Fruit fly (Drosophila melanogaster) whole organism, embryonic: ENCODE results near the gene ovm.

Experiments
- Atf6 ChIP-seq: fragments of 200-800 bp; sonication (Bioruptor generic); IDR thresholded peaks from 2 replicates; pipeline ENCODE4 v1.3.6; 2022; ENCODE audit warnings: missing biosample characterization, missing genetic modification characterization
- Bgb ChIP-seq: fragments of 200-800 bp; sonication (Bioruptor generic); IDR thresholded peaks from 2 replicates; pipeline ENCODE4 v1.3.6; 2022; ENCODE audit warnings: missing biosample characterization, missing genetic modification characterization; ENCODE audit not compliant: partially characterized antibody
- CG10654 ChIP-seq: fragments of 200-800 bp; sonication (Bioruptor generic); optimal IDR thresholded peaks from 2 replicates; lab custom pipeline; 2016; ENCODE audit warnings: missing biosample characterization, missing genetic modification characterization
- CG12236 ChIP-seq: fragments of 200-800 bp; sonication (Bioruptor generic); optimal IDR thresholded peaks from 2 replicates; lab custom pipeline; 2016; ENCODE audit warnings: missing biosample characterization, missing genetic modification characterization
- CG12659 ChIP-seq: fragments of 200-800 bp; sonication (Bioruptor generic); optimal IDR thresholded peaks from 3 replicates; lab custom pipeline; 2017; ENCODE audit warnings: mild to moderate bottlenecking, missing biosample characterization, missing genetic modification reagents, missing genetic modification characterization
- CG12744 ChIP-seq: fragments of 200-800 bp; sonication (Bioruptor generic); optimal IDR thresholded peaks from 2 replicates; lab custom pipeline; 2016; ENCODE audit warnings: missing biosample characterization, missing genetic modification characterization
- CG13775 ChIP-seq: fragments of 200-800 bp; sonication (Bioruptor generic); optimal IDR thresholded peaks from 3 replicates; lab custom pipeline; 2017; ENCODE audit warnings: missing biosample characterization, mild to moderate bottlenecking, missing genetic modification characterization
- CG14014 ChIP-seq: fragments of 200-800 bp; sonication (Bioruptor generic); IDR thresholded peaks from 2 replicates; pipeline ENCODE4 v1.3.6; 2022; ENCODE audit warnings: missing biosample characterization, missing genetic modification characterization
- CG14441 ChIP-seq: fragments of 200-800 bp; sonication (Bioruptor generic); IDR thresholded peaks from 2 replicates; pipeline ENCODE4 v1.3.6; 2022; ENCODE audit warnings: missing biosample characterization, missing genetic modification characterization
- CG14965 ChIP-seq: fragments of 200-800 bp; sonication (Bioruptor generic); optimal IDR thresholded peaks from 2 replicates; lab custom pipeline; 2016; ENCODE audit warnings: missing biosample characterization, missing genetic modification characterization, borderline replicate concordance
- CG16815 ChIP-seq: fragments of 200-800 bp; sonication (Bioruptor generic); optimal IDR thresholded peaks from 3 replicates; lab custom pipeline; 2017; ENCODE audit warnings: missing biosample characterization, mild to moderate bottlenecking, missing genetic modification characterization
- CG18262 ChIP-seq: fragments of 200-800 bp; optimal IDR thresholded peaks from 3 replicates; lab custom pipeline; 2019; ENCODE audit warnings: missing biosample characterization, mild to moderate bottlenecking, missing genetic modification characterization, moderate library complexity
- CG18476 ChIP-seq: fragments of 200-800 bp; sonication (Bioruptor generic); optimal IDR thresholded peaks from 2 replicates; lab custom pipeline; 2016; ENCODE audit warnings: missing biosample characterization, mild to moderate bottlenecking, missing genetic modification characterization
- CG31365 ChIP-seq: fragments of 200-800 bp; sonication (Bioruptor generic); optimal IDR thresholded peaks from 2 replicates; lab custom pipeline; 2018; ENCODE audit warnings: missing biosample characterization, mild to moderate bottlenecking, missing genetic modification characterization
- CG32767 ChIP-seq: fragments of 200-800 bp; sonication (Bioruptor generic); IDR thresholded peaks from 2 replicates; pipeline ENCODE4 v1.3.6; 2022; ENCODE audit warnings: missing biosample characterization, missing genetic modification characterization
- CG32772 ChIP-seq: fragments of 200-800 bp; sonication (Bioruptor generic); IDR thresholded peaks from 2 replicates; pipeline ENCODE4 v1.3.6; 2022; ENCODE audit warnings: missing biosample characterization, missing genetic modification characterization
- CG34224 ChIP-seq: fragments of 200-800 bp; sonication (Bioruptor generic); IDR thresholded peaks from 3 replicates; pipeline ENCODE4 v1.3.6; 2022; ENCODE audit warnings: missing biosample characterization, missing genetic modification characterization; ENCODE audit not compliant: partially characterized antibody
- CG42726 ChIP-seq: fragments of 200-800 bp; sonication (Bioruptor generic); IDR thresholded peaks from 2 replicates; pipeline ENCODE4 v1.3.6; 2022; ENCODE audit warnings: missing biosample characterization, missing genetic modification characterization; ENCODE audit not compliant: partially characterized antibody
- CG4360 ChIP-seq: fragments of 200-800 bp; sonication (Bioruptor generic); IDR thresholded peaks from 2 replicates; pipeline ENCODE4 v1.3.6; 2022; ENCODE audit warnings: missing biosample characterization, missing genetic modification characterization
- CG4707 ChIP-seq: fragments of 200-800 bp; sonication (Bioruptor generic); optimal IDR thresholded peaks from 2 replicates; lab custom pipeline; 2018; ENCODE audit warnings: missing biosample characterization, mild to moderate bottlenecking, missing genetic modification characterization, moderate library complexity
- CG6765 ChIP-seq: fragments of 200-800 bp; sonication (Bioruptor generic); optimal IDR thresholded peaks from 3 replicates; lab custom pipeline; 2017; ENCODE audit warnings: missing biosample characterization, mild to moderate bottlenecking, missing genetic modification characterization
- CG6791 ChIP-seq: fragments of 200-800 bp; sonication (Bioruptor generic); IDR thresholded peaks from 3 replicates; pipeline ENCODE4 v1.3.6; 2022; ENCODE audit warnings: missing biosample characterization, missing genetic modification characterization; ENCODE audit not compliant: partially characterized antibody
- CG7357 ChIP-seq: fragments of 200-800 bp; sonication (Bioruptor generic); IDR thresholded peaks from 3 replicates; pipeline ENCODE4 v1.3.6; 2022; ENCODE audit warnings: missing biosample characterization, missing genetic modification characterization
- CG7745 ChIP-seq: fragments of 200-800 bp; sonication (Bioruptor generic); optimal IDR thresholded peaks from 2 replicates; lab custom pipeline; 2018; ENCODE audit warnings: missing biosample characterization, mild to moderate bottlenecking, missing genetic modification characterization, moderate library complexity
- CG9932 ChIP-seq: fragments of 200-800 bp; sonication (Bioruptor generic); IDR thresholded peaks from 2 replicates; pipeline ENCODE4 v1.3.6; 2022; ENCODE audit warnings: missing biosample characterization, missing genetic modification characterization
- Dll ChIP-seq: fragments of 200-800 bp; sonication (Bioruptor generic); IDR thresholded peaks from 4 replicates; pipeline ENCODE4 v1.3.6; 2022; ENCODE audit warnings: missing biosample characterization, missing genetic modification characterization; ENCODE audit not compliant: partially characterized antibody
- Ets97D ChIP-seq: fragments of 200-800 bp; sonication (Bioruptor generic); optimal IDR thresholded peaks from 3 replicates; lab custom pipeline; 2016; ENCODE audit warnings: missing biosample characterization, missing genetic modification characterization
- Fer2 ChIP-seq: fragments of 200-800 bp; sonication (Bioruptor generic); optimal IDR thresholded peaks from 2 replicates; lab custom pipeline; 2018; ENCODE audit warnings: missing biosample characterization, mild to moderate bottlenecking, missing genetic modification characterization, moderate library complexity
- Hsf ChIP-seq: fragments of 200-800 bp; sonication (Bioruptor generic); optimal IDR thresholded peaks from 3 replicates; lab custom pipeline; 2016; ENCODE audit warnings: missing biosample characterization, missing genetic modification characterization
- MBD-R2 ChIP-seq: fragments of 200-800 bp; sonication (Bioruptor generic); IDR thresholded peaks from 2 replicates; pipeline ENCODE4 v1.3.6; 2022; ENCODE audit warnings: missing biosample characterization, missing genetic modification characterization
- Myb ChIP-seq: fragments of 200-800 bp; sonication (Bioruptor generic); optimal IDR thresholded peaks from 2 replicates; lab custom pipeline; 2016; ENCODE audit warnings: missing biosample characterization, missing genetic modification characterization
- Ptx1 ChIP-seq: fragments of 200-800 bp; sonication (Bioruptor generic); IDR thresholded peaks from 2 replicates; pipeline ENCODE4 v1.3.6; 2022; ENCODE audit warnings: missing biosample characterization, missing genetic modification characterization
- Ravus ChIP-seq: fragments of 200-800 bp; sonication (Bioruptor generic); IDR thresholded peaks from 2 replicates; pipeline ENCODE4 v1.3.6; 2022; ENCODE audit warnings: missing biosample characterization, missing genetic modification characterization
- Sox100B ChIP-seq: fragments of 200-800 bp; sonication (Bioruptor generic); optimal IDR thresholded peaks from 3 replicates; lab custom pipeline; 2018; ENCODE audit warnings: missing biosample characterization, mild to moderate bottlenecking, missing genetic modification characterization
- chif ChIP-seq, 2 experiments: fragments of 200-800 bp; sonication (Bioruptor generic); optimal IDR thresholded peaks; 3 replicates each; lab custom pipeline; 2016; ENCODE audit warnings: missing biosample characterization in 2 of 2, missing genetic modification characterization in 2 of 2
- corto ChIP-seq: fragments of 200-800 bp; sonication (Bioruptor generic); optimal IDR thresholded peaks from 2 replicates; lab custom pipeline; 2016; ENCODE audit warnings: missing biosample characterization, mild to moderate bottlenecking, missing genetic modification characterization, moderate library complexity
- crc ChIP-seq: fragments of 200-800 bp; sonication (Bioruptor generic); optimal IDR thresholded peaks from 2 replicates; lab custom pipeline; 2016; ENCODE audit warnings: missing biosample characterization, missing genetic modification characterization
- croc ChIP-seq: fragments of 200-800 bp; sonication (Bioruptor generic); conservative IDR thresholded peaks from 3 replicates; pipeline ENCODE4 v1.3.6; 2022; ENCODE audit warnings: missing biosample characterization, missing genetic modification characterization
- dpn ChIP-seq, 2 experiments: fragments of 200-800 bp; sonication (Bioruptor generic); optimal IDR thresholded peaks; 3 replicates each; lab custom pipeline; 2016; ENCODE audit warnings: missing biosample characterization in 2 of 2, missing genetic modification characterization in 2 of 2
- ems ChIP-seq: fragments of 200-800 bp; sonication (Bioruptor generic); optimal IDR thresholded peaks from 3 replicates; lab custom pipeline; 2016; ENCODE audit warnings: missing biosample characterization, missing genetic modification characterization
- fd102C ChIP-seq: fragments of 200-800 bp; sonication (Bioruptor generic); optimal IDR thresholded peaks from 2 replicates; lab custom pipeline; 2018; ENCODE audit warnings: missing biosample characterization, mild to moderate bottlenecking, missing genetic modification characterization, moderate library complexity
- fru ChIP-seq: fragments of >200 bp; optimal IDR thresholded peaks from 2 replicates; lab custom pipeline; 2017
- gro ChIP-seq: fragments of 200-800 bp; sonication (Bioruptor generic); optimal IDR thresholded peaks from 2 replicates; lab custom pipeline; 2016; ENCODE audit warnings: missing biosample characterization, missing genetic modification characterization
- hth ChIP-seq: fragments of >200 bp; optimal IDR thresholded peaks from 2 replicates; lab custom pipeline; 2017; ENCODE audit warnings: inconsistent platforms
- jigr1 ChIP-seq: fragments of 200-800 bp; sonication (Bioruptor generic); IDR thresholded peaks from 3 replicates; pipeline ENCODE4 v1.3.6; 2022; ENCODE audit warnings: missing biosample characterization, missing genetic modification characterization
- nom ChIP-seq: fragments of 200-800 bp; sonication (Bioruptor generic); optimal IDR thresholded peaks from 2 replicates; lab custom pipeline; 2017; ENCODE audit warnings: missing biosample characterization, missing genetic modification characterization, mild to moderate bottlenecking, moderate library complexity, missing genetic modification reagents
- peb ChIP-seq: fragments of 200-800 bp; sonication (Bioruptor generic); IDR thresholded peaks from 2 replicates; pipeline ENCODE4 v1.3.6; 2022; ENCODE audit warnings: missing biosample characterization, missing genetic modification characterization
- ro ChIP-seq: fragments of 200-800 bp; sonication (Bioruptor generic); IDR thresholded peaks from 2 replicates; pipeline ENCODE4 v1.3.6; 2022; ENCODE audit warnings: missing biosample characterization, missing genetic modification characterization
- sd ChIP-seq: fragments of 200-800 bp; sonication (Bioruptor generic); optimal IDR thresholded peaks from 3 replicates; lab custom pipeline; 2018; ENCODE audit warnings: missing biosample characterization, mild to moderate bottlenecking, missing genetic modification characterization, moderate library complexity
- sim ChIP-seq: fragments of 200-800 bp; sonication (Bioruptor generic); IDR thresholded peaks from 2 replicates; pipeline ENCODE4 v1.3.6; 2022; ENCODE audit warnings: missing biosample characterization, missing genetic modification characterization
- sisA ChIP-seq: fragments of 200-800 bp; sonication (Bioruptor generic); IDR thresholded peaks from 2 replicates; pipeline ENCODE4 v1.3.6; 2022; ENCODE audit warnings: missing biosample characterization, missing genetic modification characterization
- ssp ChIP-seq: fragments of 200-800 bp; sonication (Bioruptor generic); IDR thresholded peaks from 2 replicates; pipeline ENCODE4 v1.3.6; 2022; ENCODE audit warnings: missing biosample characterization, missing genetic modification characterization
- toy ChIP-seq: fragments of 200-800 bp; sonication (Bioruptor generic); IDR thresholded peaks from 2 replicates; pipeline ENCODE4 v1.3.6; 2022; ENCODE audit warnings: missing biosample characterization, missing genetic modification characterization

ovm gene

DNA sequence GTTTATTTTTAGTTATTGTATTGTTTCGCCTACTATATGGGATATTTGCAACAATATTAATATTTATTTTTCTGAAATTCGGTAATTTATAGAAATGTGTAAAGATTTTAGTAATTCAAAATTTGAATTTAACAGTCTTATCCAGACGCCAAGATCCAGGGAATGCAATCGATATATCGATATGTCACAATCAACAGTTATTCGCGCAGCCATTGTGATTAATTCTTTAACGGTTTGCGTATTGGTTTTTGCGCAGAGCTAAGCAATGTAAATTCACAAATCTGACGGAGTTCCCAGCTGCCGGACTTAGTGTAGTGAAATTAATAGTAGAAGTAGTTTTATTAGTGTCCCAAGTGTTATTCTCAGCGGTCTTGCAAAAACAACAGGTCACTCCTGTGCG is 26.4 kb downstream of the ovm start, which contains the start of gene ND-15 (continued):
- TF ChIP-seq Ets97D (peak; percentile 20), CG7745 (tag; lab: Kevin White, UChicago) (no peak), ro (GFP tag; lab: Robert Waterston, UW) (no peak), CG6765 (GFP tag; lab: Kevin White, UChicago) (no peak), CG16815 (no peak), fru (lab: Kevin White, UChicago) (no peak), CG42726 (GFP tag; lab: Robert Waterston, UW) (peak; percentile 76; the same call in 1 of the 2 replicates), CG12659 (no peak), sisA (no peak), Bgb (GFP tag; lab: Robert Waterston, UW) (peak; percentile 90), Atf6 (GFP tag; lab: Robert Waterston, UW) (no peak), Sox100B (GFP tag; lab: Kevin White, UChicago) (no peak), MBD-R2 (GFP tag; lab: Robert Waterston, UW) (no peak), ssp (GFP tag; lab: Robert Waterston, UW) (no peak), sd (tag; lab: Kevin White, UChicago) (peak; percentile 54), Ptx1 (no peak), CG34224 (GFP tag; lab: Robert Waterston, UW) (peak; percentile 76), Dll (GFP tag; lab: Robert Waterston, UW) (peak; percentile 79), hth (lab: Kevin White, UChicago) (no peak), corto (GFP tag; lab: Kevin White, UChicago) (no peak), CG14965 (GFP tag; lab: Kevin White, UChicago) (no peak), CG7357 (GFP tag; lab: Robert Waterston, UW) (no peak), Hsf (GFP tag; lab: Kevin White, UChicago) (no peak), CG18476 (no peak), Ravus (GFP tag; lab: Robert Waterston, UW) (no peak), CG14441 (no peak), sim (GFP tag; lab: Robert Waterston, UW) (no peak), CG4360 (GFP tag; lab: Robert Waterston, UW) (no peak), CG14014 (no peak), nom (GFP tag; lab: Kevin White, UChicago) (no peak), toy (GFP tag; lab: Robert Waterston, UW) (no peak), CG32767 (no peak), CG10654 (no peak), ems (GFP tag; lab: Kevin White, UChicago) (no peak), fd102C (GFP tag; lab: Kevin White, UChicago) (no peak), CG18262 (tag; lab: Kevin White, UChicago) (no peak), CG6791 (GFP tag; lab: Robert Waterston, UW) (0 out of 3 replicates have a peak, but pooled peaks have one; percentile 50), Fer2 (tag; lab: Kevin White, UChicago) (no peak), CG12236 (GFP tag; lab: Kevin White, UChicago) (no peak), CG12744 (GFP tag; lab: Kevin White, UChicago) (no peak), croc (GFP tag; lab: Robert Waterston, UW) (no peak), CG31365 (tag; lab: Kevin White, UChicago) (no peak), jigr1 (GFP tag; lab: Robert Waterston, UW) (no peak), crc (GFP tag; lab: Kevin White, UChicago) (no peak), CG4707 (GFP tag; lab: Kevin White, UChicago) (no peak), dpn (GFP tag; optimal IDR thresholded peaks at IDR 0.05; lab: Kevin White, UChicago) (no peak), CG32772 (GFP tag; lab: Robert Waterston, UW) (no peak), chif (GFP tag; optimal IDR thresholded peaks at IDR 0.05; lab: Kevin White, UChicago) (no peak), CG13775 (no peak), gro (no peak), Myb (GFP tag; lab: Kevin White, UChicago) (peak; percentile 98), CG9932 (GFP tag; lab: Robert Waterston, UW) (no peak), peb (GFP tag; lab: Robert Waterston, UW) (no peak)
